Fruit fly (Drosophila melanogaster): Measurements from ENCODE around the gene AnxB9.

dm6 chr3R:21069742-21070141 is 4.7 kb downstream of the AnxB9 start:
- TF ChIP-seq pad (GFP tag; optimal IDR thresholded peaks at IDR 0.05) (no peak), CG12768 (GFP tag; optimal IDR thresholded peaks at IDR 0.05) (no peak), CG11617 (GFP tag; optimal IDR thresholded peaks at IDR 0.05) (no peak), CG7101 (tag; optimal IDR thresholded peaks at IDR 0.05) (no peak), Crg-1 (GFP tag; optimal IDR thresholded peaks at IDR 0.05) (no peak), CG1620 (GFP tag; optimal IDR thresholded peaks at IDR 0.05) (no peak), bab1 (GFP tag; optimal IDR thresholded peaks at IDR 0.05) (no peak), Mnt (GFP tag; optimal IDR thresholded peaks at IDR 0.05) (no peak), CG5204 (GFP tag; optimal IDR thresholded peaks at IDR 0.05) (no peak), cnc (optimal IDR thresholded peaks at IDR 0.05) (no peak), CG7045 (GFP tag; optimal IDR thresholded peaks at IDR 0.05) (no peak), tj (GFP tag; optimal IDR thresholded peaks at IDR 0.05) (no peak), ovo (GFP tag; optimal IDR thresholded peaks at IDR 0.05) (no peak), kay (GFP tag; ENCODE audit: borderline replicate concordance) (peak; percentile 17)

Data from whole organism, adult.